Fruit fly (Drosophila melanogaster) whole organism, adult: ENCODE measurements around the gene alphaKap4.

Source experiments
- CG11617 ChIP-seq: fragments of 200-800 bp; sonication (Bioruptor generic); optimal IDR thresholded peaks from 2 replicates; lab custom pipeline; 2017; ENCODE audit warnings: mild to moderate bottlenecking, missing biosample characterization, missing genetic modification reagents, missing genetic modification characterization
- CG12768 ChIP-seq: fragments of 200-800 bp; sonication (Bioruptor generic); optimal IDR thresholded peaks from 2 replicates; lab custom pipeline; 2017; ENCODE audit warnings: missing biosample characterization, missing genetic modification characterization, mild to moderate bottlenecking, moderate library complexity, missing genetic modification reagents
- CG14711 ChIP-seq: fragments of 200-800 bp; sonication (Bioruptor generic); optimal IDR thresholded peaks from 2 replicates; lab custom pipeline; 2018; ENCODE audit warnings: missing biosample characterization, mild to moderate bottlenecking, missing genetic modification characterization, moderate library complexity
- CG1620 ChIP-seq: fragments of 200-800 bp; sonication (Bioruptor generic); optimal IDR thresholded peaks from 2 replicates; lab custom pipeline; 2016; ENCODE audit warnings: missing biosample characterization, missing genetic modification characterization
- CG33017 ChIP-seq: fragments of 200-800 bp; sonication (Bioruptor generic); optimal IDR thresholded peaks from 2 replicates; lab custom pipeline; 2018; ENCODE audit warnings: missing biosample characterization, mild to moderate bottlenecking, missing genetic modification characterization, moderate library complexity
- CG5204 ChIP-seq: fragments of 200-800 bp; sonication (Bioruptor generic); optimal IDR thresholded peaks from 2 replicates; lab custom pipeline; 2016; ENCODE audit warnings: missing biosample characterization, missing genetic modification characterization
- CG7045 ChIP-seq: fragments of 200-800 bp; sonication (Bioruptor generic); optimal IDR thresholded peaks from 2 replicates; lab custom pipeline; 2017; ENCODE audit warnings: missing biosample characterization, mild to moderate bottlenecking, missing genetic modification characterization
- Clk ChIP-seq: fragments of 200-800 bp; sonication (Bioruptor generic); optimal IDR thresholded peaks from 2 replicates; lab custom pipeline; 2017; ENCODE audit warnings: missing biosample characterization, missing genetic modification characterization
- Crg-1 ChIP-seq: fragments of 200-800 bp; sonication (Bioruptor generic); optimal IDR thresholded peaks from 2 replicates; lab custom pipeline; 2016; ENCODE audit warnings: missing biosample characterization, missing genetic modification characterization
- Hr96 ChIP-seq: fragments of 200-800 bp; sonication (Bioruptor generic); optimal IDR thresholded peaks from 2 replicates; lab custom pipeline; 2016; ENCODE audit warnings: missing biosample characterization, missing genetic modification characterization
- Mnt ChIP-seq: fragments of 200-800 bp; sonication (Bioruptor generic); optimal IDR thresholded peaks from 2 replicates; lab custom pipeline; 2016; ENCODE audit warnings: missing biosample characterization, mild to moderate bottlenecking, missing genetic modification characterization
- cic ChIP-seq: fragments of 200-800 bp; sonication (Bioruptor generic); optimal IDR thresholded peaks from 2 replicates; lab custom pipeline; 2017; ENCODE audit warnings: missing biosample characterization, mild to moderate bottlenecking, missing genetic modification characterization, moderate library complexity
- cnc ChIP-seq, 2 experiments: fragments of >200 bp; optimal IDR thresholded peaks; 2 replicates each; lab custom pipeline; 2017
- kay ChIP-seq: fragments of 200-800 bp; sonication (Bioruptor generic); peaks from one replicate; lab custom pipeline; 2016; ENCODE audit warnings: missing biosample characterization, missing genetic modification characterization, borderline replicate concordance
- ovo ChIP-seq: fragments of 200-800 bp; sonication (Bioruptor generic); optimal IDR thresholded peaks from 2 replicates; lab custom pipeline; 2016; ENCODE audit warnings: missing biosample characterization, missing genetic modification characterization
- pad ChIP-seq: fragments of 200-800 bp; sonication (Bioruptor generic); optimal IDR thresholded peaks from 3 replicates; lab custom pipeline; 2017; ENCODE audit warnings: missing biosample characterization, missing genetic modification characterization, mild to moderate bottlenecking, moderate library complexity, missing genetic modification reagents
- tj ChIP-seq: fragments of 200-800 bp; sonication (Bioruptor generic); optimal IDR thresholded peaks from 3 replicates; lab custom pipeline; 2017; ENCODE audit warnings: missing biosample characterization, mild to moderate bottlenecking, missing genetic modification characterization, moderate library complexity
- toe ChIP-seq: fragments of 200-800 bp; sonication (Bioruptor generic); optimal IDR thresholded peaks from 2 replicates; lab custom pipeline; 2016; ENCODE audit warnings: missing biosample characterization, missing genetic modification characterization

Gene alphaKap4

dm6 chr3L:5974575-5975421 lies 36.0 kb downstream of the alphaKap4 start:
- no peak for TF ChIP-seq pad
- no peak for TF ChIP-seq CG33017 (tag; lab: Kevin White, UChicago)
- TF ChIP-seq cnc (optimal IDR thresholded peaks at IDR 0.05; lab: Kevin White, UChicago) = no peak
- TF ChIP-seq Hr96 (GFP tag; lab: Kevin White, UChicago) = no peak

- TF ChIP-seq CG33017 (tag; lab: Kevin White, UChicago) (no peak), toe (GFP tag; lab: Kevin White, UChicago) (no peak), CG1620 (GFP tag; lab: Kevin White, UChicago) (no peak), CG5204 (GFP tag; lab: Kevin White, UChicago) (no peak)
These were observed 39.4 kb downstream of the alphaKap4 start for dm6 chr3L:5971440-5971839.

- TF ChIP-seq CG14711 (no peak), CG11617 (GFP tag; lab: Kevin White, UChicago) (no peak), cic (no peak)
These were observed 40.7 kb downstream of the alphaKap4 start for dm6 chr3L:5970169-5970568.

dm6 chr3L:5969122-5969521 lies 41.7 kb downstream of the alphaKap4 start:
- TF ChIP-seq CG14711 (no peak), CG7045 (GFP tag; lab: Kevin White, UChicago) (no peak), CG12768 (GFP tag; lab: Kevin White, UChicago) (no peak), CG33017 (tag; lab: Kevin White, UChicago) (no peak), Crg-1 (GFP tag; lab: Kevin White, UChicago) (no peak), Hr96 (GFP tag; lab: Kevin White, UChicago) (no peak), Clk (GFP tag; lab: Kevin White, UChicago) (no peak), kay (GFP tag; lab: Kevin White, UChicago) (no peak)

- TF ChIP-seq CG33017 (tag; lab: Kevin White, UChicago) = no peak
- no peak for TF ChIP-seq tj (GFP tag; lab: Kevin White, UChicago)
- no peak for TF ChIP-seq CG12768 (GFP tag; lab: Kevin White, UChicago)
- TF ChIP-seq CG14711 = no peak
- no peak for TF ChIP-seq CG1620 (GFP tag; lab: Kevin White, UChicago)
- no peak for TF ChIP-seq CG5204 (GFP tag; lab: Kevin White, UChicago)
- TF ChIP-seq Clk (GFP tag; lab: Kevin White, UChicago) = no peak
- no peak for TF ChIP-seq cic
- no peak for TF ChIP-seq Crg-1 (GFP tag; lab: Kevin White, UChicago)
- no peak for TF ChIP-seq Mnt (GFP tag; lab: Kevin White, UChicago)
These were observed 42.1 kb downstream of the alphaKap4 start for dm6 chr3L:5968695-5969094.

DNA sequence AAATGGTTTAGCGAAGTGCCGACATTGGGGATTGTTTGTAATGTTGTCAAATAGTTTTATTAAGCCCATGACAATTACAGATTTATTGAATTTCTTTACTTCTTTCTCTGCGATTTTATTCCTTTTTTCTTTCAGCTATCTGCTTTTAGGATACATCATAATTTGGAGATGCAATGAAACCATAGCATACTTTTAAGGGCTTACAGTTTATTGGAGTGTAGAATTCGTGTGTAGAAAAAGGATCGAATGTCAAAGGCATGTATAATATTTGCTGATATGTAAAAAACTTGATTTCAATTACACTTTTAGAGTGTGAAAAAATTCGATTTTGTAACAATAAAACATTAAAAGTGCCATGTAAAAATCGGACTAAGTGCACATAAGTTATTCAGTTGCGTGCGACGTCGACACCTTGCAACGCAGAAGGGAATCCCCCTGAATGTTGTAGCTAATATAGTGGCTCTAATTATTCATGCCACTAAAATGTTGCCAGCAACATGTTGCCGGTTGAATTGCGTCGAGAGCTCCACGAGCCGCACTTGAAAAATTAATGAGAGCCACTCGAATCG lies 43.9 kb downstream of the alphaKap4 start:
- no peak for TF ChIP-seq tj (GFP tag; lab: Kevin White, UChicago)
- no peak for TF ChIP-seq ovo (GFP tag; lab: Kevin White, UChicago)
- no peak for TF ChIP-seq pad
- no peak for TF ChIP-seq cic
- no peak for TF ChIP-seq CG11617 (GFP tag; lab: Kevin White, UChicago)
- TF ChIP-seq CG1620 (GFP tag; lab: Kevin White, UChicago) = no peak
- no peak for TF ChIP-seq Clk (GFP tag; lab: Kevin White, UChicago)
- TF ChIP-seq CG7045 (GFP tag; lab: Kevin White, UChicago) = no peak
- TF ChIP-seq CG5204 (GFP tag; lab: Kevin White, UChicago) = no peak
- TF ChIP-seq Hr96 (GFP tag; lab: Kevin White, UChicago) = no peak
- TF ChIP-seq CG12768 (GFP tag; lab: Kevin White, UChicago) = no peak
- no peak for TF ChIP-seq CG14711

- TF ChIP-seq cic (no peak), CG5204 (GFP tag; lab: Kevin White, UChicago) (no peak), cnc (optimal IDR thresholded peaks at IDR 0.05; lab: Kevin White, UChicago) (no peak), CG33017 (tag; lab: Kevin White, UChicago) (no peak), Mnt (GFP tag; lab: Kevin White, UChicago) (no peak), Clk (GFP tag; lab: Kevin White, UChicago) (no peak), ovo (GFP tag; lab: Kevin White, UChicago) (no peak), Hr96 (GFP tag; lab: Kevin White, UChicago) (no peak), pad (no peak), kay (GFP tag; lab: Kevin White, UChicago) (no peak), CG1620 (GFP tag; lab: Kevin White, UChicago) (no peak)
These were observed 46.4 kb downstream of the alphaKap4 start for dm6 chr3L:5964399-5964798.
